Worm (Caenorhabditis elegans) whole organism, mixed stage, embryonic: ENCODE data around the gene C54E10.7.

Experiments used
- blmp-1 ChIP-seq: fragments of 150-350 bp; optimal IDR thresholded peaks from 2 replicates; lab custom pipeline; 2014; ENCODE audit warnings: missing biosample characterization, missing genetic modification characterization
- ceh-39 ChIP-seq: fragments of 150-350 bp; optimal IDR thresholded peaks from 2 replicates; lab custom pipeline; 2014; ENCODE audit warnings: missing biosample characterization, missing genetic modification characterization
- ceh-43 ChIP-seq: fragments of 200-800 bp; sonication (Bioruptor generic); optimal IDR thresholded peaks from 2 replicates; lab custom pipeline; 2018; ENCODE audit warnings: mild to moderate bottlenecking, missing genetic modification characterization, moderate library complexity, missing compliant biosample characterization
- ceh-83 ChIP-seq: fragments of 200-800 bp; sonication (Bioruptor generic); optimal IDR thresholded peaks from 2 replicates; lab custom pipeline; 2018; ENCODE audit warnings: mild to moderate bottlenecking, missing genetic modification characterization, missing compliant biosample characterization
- ces-1 ChIP-seq: fragments of 150-350 bp; optimal IDR thresholded peaks from 2 replicates; lab custom pipeline; 2014; ENCODE audit warnings: missing biosample characterization, missing genetic modification reagents, missing genetic modification characterization
- cnd-1 ChIP-seq: fragments of 200-800 bp; sonication (Bioruptor generic); optimal IDR thresholded peaks from 2 replicates; lab custom pipeline; 2018; ENCODE audit warnings: mild to moderate bottlenecking, missing genetic modification characterization, missing compliant biosample characterization
- drap-1 ChIP-seq: fragments of 200-800 bp; sonication (Bioruptor generic); optimal IDR thresholded peaks from 3 replicates; lab custom pipeline; 2018; ENCODE audit warnings: mild to moderate bottlenecking, missing genetic modification characterization, missing compliant biosample characterization
- elt-1 ChIP-seq: sonication (generic microtip); optimal IDR thresholded peaks from 2 replicates; lab custom pipeline; 2017; ENCODE audit warnings: missing genetic modification characterization, mild to moderate bottlenecking, missing compliant biosample characterization, antibody characterized with exemption, moderate library complexity, borderline replicate concordance; ENCODE audit not compliant: insufficient read depth
- elt-3 ChIP-seq: fragments of 150-350 bp; optimal IDR thresholded peaks from 2 replicates; lab custom pipeline; 2014; ENCODE audit warnings: missing biosample characterization, missing genetic modification characterization
- flh-1 ChIP-seq: fragments of 200-800 bp; sonication (Bioruptor generic); optimal IDR thresholded peaks from 2 replicates; lab custom pipeline; 2018; ENCODE audit warnings: mild to moderate bottlenecking, missing genetic modification characterization, moderate library complexity, missing compliant biosample characterization
- ham-2 ChIP-seq: fragments of 200-800 bp; sonication (Bioruptor generic); optimal IDR thresholded peaks from 2 replicates; lab custom pipeline; 2018; ENCODE audit warnings: mild to moderate bottlenecking, missing genetic modification characterization, missing compliant biosample characterization
- hlh-1 ChIP-seq: fragments of 150-350 bp; optimal IDR thresholded peaks from 2 replicates; lab custom pipeline; 2014; ENCODE audit warnings: missing biosample characterization, missing genetic modification reagents, missing genetic modification characterization
- lin-13 ChIP-seq: fragments of 150-350 bp; optimal IDR thresholded peaks from 2 replicates; lab custom pipeline; 2014; ENCODE audit warnings: missing biosample characterization, missing genetic modification characterization
- lin-32 ChIP-seq: fragments of 200-800 bp; sonication (Bioruptor generic); optimal IDR thresholded peaks from 2 replicates; lab custom pipeline; 2018; ENCODE audit warnings: mild to moderate bottlenecking, missing genetic modification characterization, missing compliant biosample characterization
- lsy-2 ChIP-seq: fragments of 150-350 bp; optimal IDR thresholded peaks from 2 replicates; lab custom pipeline; 2014; ENCODE audit warnings: missing biosample characterization, missing genetic modification characterization
- mab-5 ChIP-seq: fragments of 150-350 bp; optimal IDR thresholded peaks from 2 replicates; lab custom pipeline; 2014; ENCODE audit warnings: missing biosample characterization, missing genetic modification characterization
- mep-1 ChIP-seq: fragments of 150-350 bp; optimal IDR thresholded peaks from 2 replicates; lab custom pipeline; 2017; ENCODE audit warnings: missing biosample characterization, missing genetic modification reagents, missing genetic modification characterization, inconsistent platforms
- mls-2 ChIP-seq: sonication (generic microtip); optimal IDR thresholded peaks from 2 replicates; lab custom pipeline; 2016; ENCODE audit warnings: mild to moderate bottlenecking, missing genetic modification characterization, moderate library complexity, missing compliant biosample characterization
- nhr-12 ChIP-seq: fragments of 150-350 bp; optimal IDR thresholded peaks from 2 replicates; lab custom pipeline; 2014; ENCODE audit warnings: missing biosample characterization, missing genetic modification characterization
- nhr-2 ChIP-seq: fragments of 150-350 bp; optimal IDR thresholded peaks from 2 replicates; lab custom pipeline; 2014; ENCODE audit warnings: missing biosample characterization, missing genetic modification characterization
- nhr-237 ChIP-seq: fragments of 150-350 bp; optimal IDR thresholded peaks from 2 replicates; lab custom pipeline; 2014; ENCODE audit warnings: missing biosample characterization, missing genetic modification characterization
- nhr-28 ChIP-seq: fragments of 150-350 bp; optimal IDR thresholded peaks from 2 replicates; lab custom pipeline; 2014; ENCODE audit warnings: missing biosample characterization, missing genetic modification characterization
- nhr-76 ChIP-seq: sonication (generic microtip); optimal IDR thresholded peaks from 2 replicates; lab custom pipeline; 2017; ENCODE audit warnings: missing biosample characterization, missing genetic modification characterization
- pha-4 ChIP-seq: fragments of 150-350 bp; optimal IDR thresholded peaks from 2 replicates; lab custom pipeline; 2018; ENCODE audit warnings: missing biosample characterization, missing genetic modification reagents, missing genetic modification characterization
- snpc-4 ChIP-seq: fragments of 150-350 bp; optimal IDR thresholded peaks from 2 replicates; lab custom pipeline; 2014; ENCODE audit warnings: missing biosample characterization, missing genetic modification characterization
- sptf-1 ChIP-seq: sonication (generic microtip); optimal IDR thresholded peaks from 2 replicates; lab custom pipeline; 2017; ENCODE audit warnings: mild to moderate bottlenecking, missing genetic modification characterization, moderate library complexity, missing compliant biosample characterization
- tbx-8 ChIP-seq: fragments of 200-800 bp; sonication (Bioruptor generic); optimal IDR thresholded peaks from 2 replicates; lab custom pipeline; 2018; ENCODE audit warnings: mild to moderate bottlenecking, missing genetic modification characterization, moderate library complexity, missing compliant biosample characterization
- unc-120 ChIP-seq: sonication (generic microtip); optimal IDR thresholded peaks from 2 replicates; lab custom pipeline; 2017; ENCODE audit warnings: missing genetic modification characterization, missing compliant biosample characterization; ENCODE audit not compliant: poor library complexity, severe bottlenecking
- unc-39 ChIP-seq: fragments of 150-350 bp; optimal IDR thresholded peaks from 2 replicates; lab custom pipeline; 2014; ENCODE audit warnings: missing biosample characterization, missing genetic modification characterization
- unc-62 ChIP-seq: fragments of 150-350 bp; optimal IDR thresholded peaks from 2 replicates; lab custom pipeline; 2014; ENCODE audit warnings: missing biosample characterization, missing genetic modification reagents, missing genetic modification characterization
- zip-8 ChIP-seq: fragments of 150-350 bp; optimal IDR thresholded peaks from 2 replicates; lab custom pipeline; 2014; ENCODE audit warnings: missing biosample characterization, missing genetic modification characterization
- ztf-11 ChIP-seq: fragments of 150-350 bp; optimal IDR thresholded peaks from 2 replicates; lab custom pipeline; 2014; ENCODE audit warnings: missing biosample characterization, missing genetic modification characterization

Gene C54E10.7

ce11 chrV:18806409-18806808 is 5.1 kb upstream of the C54E10.7 start, which contains the start of gene sri-10:
TSS of gene sri-10 (minus strand) at chrV:18806509.
- TF ChIP-seq lsy-2 (tag; lab: Kevin White, UChicago) = no peak
- no peak for TF ChIP-seq tbx-8 (GFP tag; lab: Kevin White, UChicago)
- no peak for TF ChIP-seq elt-1 (tag; lab: Kevin White, UChicago)
- TF ChIP-seq nhr-2 = no peak
- no peak for TF ChIP-seq sptf-1 (tag; lab: Kevin White, UChicago)
- TF ChIP-seq unc-120 = no peak
- no peak for TF ChIP-seq unc-62 (GFP tag; lab: Kevin White, UChicago)
- TF ChIP-seq ceh-83 = no peak
- TF ChIP-seq mep-1 (tag; lab: Kevin White, UChicago) = no peak
- no peak for TF ChIP-seq cnd-1
- no peak for TF ChIP-seq nhr-12 (tag; lab: Kevin White, UChicago)
- TF ChIP-seq hlh-1 (tag; lab: Kevin White, UChicago) = no peak
- TF ChIP-seq flh-1 (GFP tag; lab: Kevin White, UChicago) = no peak
- no peak for TF ChIP-seq ham-2

ce11 chrV:18808621-18809020 is 2.8 kb upstream of the C54E10.7 start, which contains the start of gene C54E10.6:
TSS of gene C54E10.6 (minus strand) at chrV:18808729.
- TF ChIP-seq mep-1 (tag; lab: Kevin White, UChicago) (peak; percentile 10), unc-62 (GFP tag; lab: Kevin White, UChicago) (peak; percentile 23), drap-1 (GFP tag; lab: Kevin White, UChicago) (no peak), elt-1 (tag; lab: Kevin White, UChicago) (no peak), flh-1 (GFP tag; lab: Kevin White, UChicago) (no peak), lin-32 (peak; percentile 73), nhr-76 (tag; lab: Kevin White, UChicago) (no peak), sptf-1 (tag; lab: Kevin White, UChicago) (no peak), hlh-1 (tag; lab: Kevin White, UChicago) (peak; percentile 95), ces-1 (peak; percentile 96), unc-120 (peak; percentile 12), ztf-11 (tag; lab: Kevin White, UChicago) (no peak), mls-2 (tag; lab: Kevin White, UChicago) (no peak), cnd-1 (peak; percentile 80), ceh-43 (no peak), snpc-4 (no peak), nhr-2 (no peak)
- TF ChIP-seq, all 35 proteins: peak for 7

ce11 chrV:18810705-18811104 is 755 bp upstream of the C54E10.7 start, which contains the start of gene C54E10.3:
TSS of gene C54E10.3 (plus strand) at chrV:18811005.
- TF ChIP-seq lsy-2 (tag; lab: Kevin White, UChicago) (no peak), ztf-11 (tag; lab: Kevin White, UChicago) (no peak), unc-62 (GFP tag; lab: Kevin White, UChicago) (no peak), ceh-43 (no peak), unc-39 (no peak), nhr-12 (tag; lab: Kevin White, UChicago) (no peak), ces-1 (no peak), drap-1 (GFP tag; lab: Kevin White, UChicago) (no peak), hlh-1 (tag; lab: Kevin White, UChicago) (no peak), nhr-237 (tag; lab: Kevin White, UChicago) (no peak), mab-5 (no peak), ceh-39 (tag; lab: Kevin White, UChicago) (no peak), blmp-1 (tag; lab: Kevin White, UChicago) (no peak), elt-1 (tag; lab: Kevin White, UChicago) (no peak), sptf-1 (tag; lab: Kevin White, UChicago) (no peak), ham-2 (no peak), flh-1 (GFP tag; lab: Kevin White, UChicago) (no peak)

- TF ChIP-seq hlh-1 (tag; lab: Kevin White, UChicago) = no peak
- no peak for TF ChIP-seq elt-3
- TF ChIP-seq lsy-2 (tag; lab: Kevin White, UChicago) = no peak
- TF ChIP-seq blmp-1 (tag; lab: Kevin White, UChicago) = no peak
- TF ChIP-seq unc-39 = no peak
- TF ChIP-seq zip-8 (tag; lab: Kevin White, UChicago) = no peak
- no peak for TF ChIP-seq nhr-237 (tag; lab: Kevin White, UChicago)
- no peak for TF ChIP-seq nhr-2
- no peak for TF ChIP-seq mls-2 (tag; lab: Kevin White, UChicago)
- no peak for TF ChIP-seq ceh-83
- TF ChIP-seq ceh-39 (tag; lab: Kevin White, UChicago) = no peak
Measured at ce11 chrV:18819643-18820042, 8.2 kb downstream of the C54E10.7 start, which contains the start of gene ncs-5. TSS of gene ncs-5 (plus strand) at chrV:18819766.

- TF ChIP-seq elt-3 (no peak), nhr-28 (tag; lab: Kevin White, UChicago) (no peak), drap-1 (GFP tag; lab: Kevin White, UChicago) (no peak), nhr-237 (tag; lab: Kevin White, UChicago) (no peak), sptf-1 (tag; lab: Kevin White, UChicago) (no peak), unc-39 (no peak), lin-13 (no peak), pha-4 (no peak), ceh-83 (no peak), unc-120 (no peak), ceh-39 (tag; lab: Kevin White, UChicago) (no peak), unc-62 (GFP tag; lab: Kevin White, UChicago) (no peak), lin-32 (no peak), nhr-12 (tag; lab: Kevin White, UChicago) (no peak)
Measured at ce11 chrV:18821569-18821968, 10.1 kb downstream of the C54E10.7 start.
